Fruit fly (Drosophila melanogaster): ENCODE data around the gene r-l.

- TF ChIP-seq usp (GFP tag; optimal IDR thresholded peaks at IDR 0.05) (no peak), psq (optimal IDR thresholded peaks at IDR 0.05) (no peak), EcR (GFP tag; optimal IDR thresholded peaks at IDR 0.05) (no peak), Dll (optimal IDR thresholded peaks at IDR 0.05) (no peak), CG8478 (optimal IDR thresholded peaks at IDR 0.05) (no peak)
Measured at dm6 chr3R:21091500-21091899, 18.4 kb upstream of the r-l start.
